Worm (Caenorhabditis elegans): Measurements from ENCODE around the gene cdh-10.

The cdh-10 gene

ce11 chrIV:2463311-2463710 lies at the start of gene cdh-10:
cdh-10 (minus strand) TSS chrIV:2463369.
- TF ChIP-seq unc-62 (GFP tag; optimal IDR thresholded peaks at IDR 0.05) = no peak

- no peak for TF ChIP-seq unc-62 (GFP tag; optimal IDR thresholded peaks at IDR 0.05)
These were observed 44.7 kb upstream of the cdh-10 start, which contains the start of gene Y69A2AR.22 for ce11 chrIV:2507824-2508223. Y69A2AR.22 (minus strand) TSS chrIV:2507924.

ce11 chrIV:2497615-2498183 lies 34.5 kb upstream of the cdh-10 start, which contains the start of gene Y69A2AR.16:
Y69A2AR.16 (plus strand) TSS chrIV:2497803.
- no peak for TF ChIP-seq unc-62 (GFP tag; optimal IDR thresholded peaks at IDR 0.05)

ce11 chrIV:2496084-2496483 lies 32.9 kb upstream of the cdh-10 start:
- no peak for TF ChIP-seq unc-62 (GFP tag; optimal IDR thresholded peaks at IDR 0.05)

ce11 chrIV:2495118-2495785 lies 32.1 kb upstream of the cdh-10 start, which contains the start of the genes ccdc-12 and Y69A2AR.18:
ccdc-12 (minus strand) TSS chrIV:2495174.
Y69A2AR.18 (plus strand) TSS chrIV:2495735.
- TF ChIP-seq unc-62 (GFP tag; optimal IDR thresholded peaks at IDR 0.05) = no peak

- no peak for TF ChIP-seq unc-62 (GFP tag; optimal IDR thresholded peaks at IDR 0.05)
These were observed 25.4 kb upstream of the cdh-10 start, which contains the start of gene Y69A2AR.19 for ce11 chrIV:2488520-2488919. Y69A2AR.19 (plus strand) TSS chrIV:2488820.

- no peak for TF ChIP-seq unc-62 (GFP tag; optimal IDR thresholded peaks at IDR 0.05)
These were observed 18.8 kb upstream of the cdh-10 start, which contains the start of gene Y69A2AL.2 for ce11 chrIV:2481955-2482354. Y69A2AL.2 (plus strand) TSS chrIV:2482255.

- no peak for TF ChIP-seq unc-62 (GFP tag; optimal IDR thresholded peaks at IDR 0.05)
These were observed 13.2 kb upstream of the cdh-10 start, which contains the start of gene grd-16 for ce11 chrIV:2476386-2476785. grd-16 (plus strand) TSS chrIV:2476686.

- no peak for TF ChIP-seq unc-62 (GFP tag; optimal IDR thresholded peaks at IDR 0.05)
These were observed 6.9 kb upstream of the cdh-10 start, which contains the start of gene ilys-1 for ce11 chrIV:2470114-2470513. ilys-1 (plus strand) TSS chrIV:2470414.

- TF ChIP-seq unc-62 (GFP tag; optimal IDR thresholded peaks at IDR 0.05) = no peak
These were observed 4.2 kb upstream of the cdh-10 start, which contains the start of gene ilys-2 for ce11 chrIV:2467378-2467777. ilys-2 (plus strand) TSS chrIV:2467678.

- TF ChIP-seq unc-62 (GFP tag; optimal IDR thresholded peaks at IDR 0.05) = no peak
These were observed 3.1 kb upstream of the cdh-10 start for ce11 chrIV:2466249-2466648.

- no peak for TF ChIP-seq unc-62 (GFP tag; optimal IDR thresholded peaks at IDR 0.05)
These were observed 987 bp upstream of the cdh-10 start, which contains the start of gene ilys-3 for ce11 chrIV:2464156-2464555. ilys-3 (plus strand) TSS chrIV:2464456.

- TF ChIP-seq unc-62 (GFP tag; optimal IDR thresholded peaks at IDR 0.05) = no peak
These were observed 1.8 kb downstream of the cdh-10 start for ce11 chrIV:2461396-2461795.

- no peak for TF ChIP-seq unc-62 (GFP tag; optimal IDR thresholded peaks at IDR 0.05)
These were observed 8.0 kb downstream of the cdh-10 start for ce11 chrIV:2455128-2455527.

ce11 chrIV:2451655-2452054 lies 11.5 kb downstream of the cdh-10 start:
- no peak for TF ChIP-seq unc-62 (GFP tag; optimal IDR thresholded peaks at IDR 0.05)

- TF ChIP-seq unc-62 (GFP tag; optimal IDR thresholded peaks at IDR 0.05) = no peak
These were observed 11.9 kb downstream of the cdh-10 start, which contains the start of gene C45G7.13 for ce11 chrIV:2451233-2451632. C45G7.13 (minus strand) TSS chrIV:2451333.

- no peak for TF ChIP-seq unc-62 (GFP tag; optimal IDR thresholded peaks at IDR 0.05)
These were observed 28.8 kb downstream of the cdh-10 start for ce11 chrIV:2434366-2434765.

All from whole organism, dauer.